Fruit fly (Drosophila melanogaster): ENCODE results near the gene CG9175.

Gene CG9175

DNA sequence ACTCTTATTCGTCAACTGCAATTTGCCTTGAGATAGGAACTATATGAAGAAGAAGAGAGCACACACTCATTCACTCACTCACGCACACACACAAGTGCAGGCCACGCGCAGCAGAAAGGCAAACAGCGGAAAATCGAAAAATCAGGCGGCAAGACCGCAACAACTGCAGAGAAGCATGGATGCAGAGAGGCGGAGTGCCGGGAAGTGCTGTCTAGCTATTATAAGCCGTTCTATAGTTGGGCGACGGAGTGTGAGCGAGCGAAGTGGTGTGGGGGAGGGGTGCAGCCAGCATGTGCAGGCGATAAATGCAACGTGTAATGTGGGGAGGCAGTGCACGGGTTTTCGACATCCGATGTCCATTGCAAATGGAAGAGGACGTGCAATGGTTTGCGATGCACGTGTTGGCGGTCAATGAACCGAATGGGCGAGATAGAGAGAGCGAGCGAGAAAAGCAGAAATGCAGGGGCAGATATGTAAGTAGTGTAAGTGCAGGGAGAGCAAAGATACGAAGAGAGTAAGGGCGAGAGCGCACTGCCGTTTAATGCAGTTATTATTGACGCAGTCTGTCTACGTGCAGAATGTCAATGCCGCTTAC, 19.9 kb downstream of the CG9175 start (continued):
- TF ChIP-seq CG13296 (GFP tag; optimal IDR thresholded peaks at IDR 0.05) (no peak), fd3F (GFP tag; optimal IDR thresholded peaks at IDR 0.05) (no peak), dpn (GFP tag; optimal IDR thresholded peaks at IDR 0.05) (no peak), bowl (GFP tag; IDR thresholded peaks at IDR 0.05) (no peak), knrl (GFP tag; IDR thresholded peaks at IDR 0.05; ENCODE audit: partially characterized antibody) (no peak; the same call in 2 of the 3 replicates), eyg (GFP tag; optimal IDR thresholded peaks at IDR 0.05) (no peak), CG6175 (GFP tag; IDR thresholded peaks at IDR 0.05) (no peak), Pdp1 (GFP tag; optimal IDR thresholded peaks at IDR 0.05) (peak in 1 of 2 experiments; percentile 47), CG10654 (GFP tag; optimal IDR thresholded peaks at IDR 0.05) (no peak), Asciz (GFP tag; optimal IDR thresholded peaks at IDR 0.05) (no peak), CG12299 (tag; optimal IDR thresholded peaks at IDR 0.05) (no peak), h (optimal IDR thresholded peaks at IDR 0.05) (no peak), Sry-β (GFP tag; optimal IDR thresholded peaks at IDR 0.05) (no peak), fu2 (GFP tag; optimal IDR thresholded peaks at IDR 0.05) (no peak), Dfd (GFP tag; optimal IDR thresholded peaks at IDR 0.05) (no peak), sqz (GFP tag; optimal IDR thresholded peaks at IDR 0.05) (no peak), cad (GFP tag; optimal IDR thresholded peaks at IDR 0.05) (no peak), ham (GFP tag; IDR thresholded peaks at IDR 0.05) (no peak), CG8388 (GFP tag; optimal IDR thresholded peaks at IDR 0.05) (no peak), NK7.1 (GFP tag; optimal IDR thresholded peaks at IDR 0.05) (no peak), Fer2 (tag; optimal IDR thresholded peaks at IDR 0.05) (no peak), Mrtf (GFP tag; IDR thresholded peaks at IDR 0.05) (no peak), rib (GFP tag; IDR thresholded peaks at IDR 0.05) (peak; percentile 92), CG1647 (GFP tag; optimal IDR thresholded peaks at IDR 0.05) (no peak), CG4424 (GFP tag; optimal IDR thresholded peaks at IDR 0.05) (no peak), grau (tag; optimal IDR thresholded peaks at IDR 0.05) (no peak), pita (GFP tag; optimal IDR thresholded peaks at IDR 0.05) (no peak), insv (GFP tag; optimal IDR thresholded peaks at IDR 0.05) (peak in 1 of 2 experiments; percentile 74), Lpt (GFP tag; optimal IDR thresholded peaks at IDR 0.05) (peak; percentile 92), CG5180 (GFP tag; optimal IDR thresholded peaks at IDR 0.05) (peak; percentile 2), Rfx (GFP tag; IDR thresholded peaks at IDR 0.05) (no peak), CG7839 (tag; optimal IDR thresholded peaks at IDR 0.05) (no peak), wek (GFP tag; optimal IDR thresholded peaks at IDR 0.05) (no peak), otp (GFP tag; IDR thresholded peaks at IDR 0.05) (0 out of 3 replicates have a peak, but pooled peaks have one; percentile 36), slp2 (GFP tag; optimal IDR thresholded peaks at IDR 0.05) (no peak), CG15479 (GFP tag; optimal IDR thresholded peaks at IDR 0.05) (peak; percentile 100), CG13424 (tag; optimal IDR thresholded peaks at IDR 0.05) (no peak), CG15011 (GFP tag; optimal IDR thresholded peaks at IDR 0.05) (no peak), hb (GFP tag; IDR thresholded peaks at IDR 0.05; ENCODE audit: partially characterized antibody) (no peak), CG34376 (GFP tag; optimal IDR thresholded peaks at IDR 0.05) (no peak), schlank (tag; optimal IDR thresholded peaks at IDR 0.05) (no peak), ken (GFP tag; IDR thresholded peaks at IDR 0.05) (no peak), trh (GFP tag; optimal IDR thresholded peaks at IDR 0.05) (no peak), CG17612 (GFP tag; IDR thresholded peaks at IDR 0.05) (no peak), trem (tag; optimal IDR thresholded peaks at IDR 0.05) (no peak), ato (GFP tag; IDR thresholded peaks at IDR 0.05; ENCODE audit: partially characterized antibody) (no peak), CG31388 (GFP tag; optimal IDR thresholded peaks at IDR 0.05) (no peak), CG8281 (tag; optimal IDR thresholded peaks at IDR 0.05) (no peak), CG10274 (GFP tag; optimal IDR thresholded peaks at IDR 0.05) (no peak), emc (GFP tag; optimal IDR thresholded peaks at IDR 0.05) (no peak), ranshi (GFP tag; IDR thresholded peaks at IDR 0.05) (no peak)
